Fruit fly (Drosophila melanogaster): Measurements from ENCODE around the gene CD98hc.

Gene CD98hc

DNA sequence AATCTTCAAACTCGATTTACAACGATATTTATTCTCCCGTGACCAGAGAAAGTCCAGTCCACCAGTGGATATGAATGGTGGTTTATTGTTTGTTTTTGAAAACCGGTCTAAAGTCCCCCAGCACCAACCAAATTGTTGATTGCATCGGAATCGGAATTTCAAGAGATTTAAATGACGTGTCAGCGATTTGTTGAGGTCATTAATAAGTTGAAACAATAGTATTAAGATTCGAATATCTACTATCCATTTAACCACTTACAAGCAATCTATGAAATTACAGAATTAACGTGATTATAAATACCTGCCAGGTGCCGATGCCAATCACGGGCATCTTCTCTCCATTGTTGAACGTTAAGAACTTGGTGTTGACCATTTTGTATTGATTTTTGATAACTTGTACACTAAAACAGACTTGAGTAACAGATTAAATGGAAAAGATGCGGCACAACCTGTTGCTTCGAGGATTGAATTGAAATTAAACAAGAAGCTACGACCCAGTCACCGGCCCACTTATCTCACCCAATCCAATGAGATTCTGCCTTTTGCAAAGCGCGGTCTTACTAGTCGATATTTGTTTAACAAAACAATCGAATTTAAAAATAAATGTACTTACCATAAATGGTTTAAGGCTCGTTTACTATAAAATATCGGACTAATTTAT, 29.5 kb upstream of the CD98hc start, which contains the start of gene CG2767 (continued):
- TF ChIP-seq HLHmδ (GFP tag; optimal IDR thresholded peaks at IDR 0.05) (no peak), Fer3 (tag; optimal IDR thresholded peaks at IDR 0.05) (no peak), CG12659 (GFP tag; optimal IDR thresholded peaks at IDR 0.05) (peak; percentile 15), CG6254 (GFP tag; optimal IDR thresholded peaks at IDR 0.05) (peak; percentile 16), BEAF-32 (GFP tag; optimal IDR thresholded peaks at IDR 0.05) (peak; percentile 10), CG10209 (GFP tag; optimal IDR thresholded peaks at IDR 0.05) (no peak), CG10321 (GFP tag; IDR thresholded peaks at IDR 0.05) (no peak), dm (GFP tag; optimal IDR thresholded peaks at IDR 0.05) (no peak), slbo (GFP tag; IDR thresholded peaks at IDR 0.05) (no peak), CG8765 (GFP tag; IDR thresholded peaks at IDR 0.05) (no peak), MBD-R2 (GFP tag; IDR thresholded peaks at IDR 0.05) (peak; percentile 51; the same call in 1 of the 2 replicates), h (optimal IDR thresholded peaks at IDR 0.05) (no peak), CG13287 (GFP tag; IDR thresholded peaks at IDR 0.05; ENCODE audit: partially characterized antibody) (peak; percentile 34; the same call in 1 of the 2 replicates), Elba2 (GFP tag; optimal IDR thresholded peaks at IDR 0.05) (no peak), CG30403 (GFP tag; optimal IDR thresholded peaks at IDR 0.05) (no peak), CG10979 (tag; optimal IDR thresholded peaks at IDR 0.05) (no peak), CG13424 (tag; optimal IDR thresholded peaks at IDR 0.05) (no peak), CG1233 (GFP tag; optimal IDR thresholded peaks at IDR 0.05) (no peak), Hand (GFP tag; optimal IDR thresholded peaks at IDR 0.05) (no peak), nau (GFP tag; optimal IDR thresholded peaks at IDR 0.05) (no peak), mam (GFP tag; optimal IDR thresholded peaks at IDR 0.05) (no peak), hb (GFP tag; IDR thresholded peaks at IDR 0.05; ENCODE audit: partially characterized antibody) (no peak)

DNA sequence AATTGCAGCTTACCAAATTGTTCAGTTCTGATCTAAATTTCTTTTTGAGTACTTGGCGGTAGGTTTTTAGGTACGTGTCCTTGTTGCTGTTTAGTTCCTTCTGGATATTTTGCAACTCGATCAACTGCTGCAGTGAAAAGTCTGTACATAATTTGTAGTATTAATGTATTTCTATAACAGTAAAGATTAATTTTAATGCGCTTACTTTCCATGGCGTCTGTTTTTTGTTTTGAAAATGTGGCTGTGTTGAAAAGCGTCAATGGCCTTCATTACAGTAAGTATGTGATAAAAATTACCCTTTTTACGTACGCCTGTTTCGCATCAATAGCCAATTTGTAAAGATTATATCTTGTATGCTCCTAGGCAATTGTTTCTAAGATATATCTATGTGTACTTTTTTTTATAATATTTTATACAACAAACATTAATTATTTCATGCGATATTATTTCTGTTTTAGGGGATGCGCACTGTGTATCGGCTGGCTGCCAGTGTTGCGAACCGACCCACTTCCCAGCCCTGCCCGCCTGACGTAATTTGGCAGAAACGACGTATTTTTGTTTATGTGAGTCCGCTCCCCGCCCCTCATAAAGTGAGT, 22.9 kb upstream of the CD98hc start, which contains the start of the genes Kmn2 and CG2698:
TSS of gene Kmn2 (minus strand) at position 236 of the 596 bp plus-strand sequence.
TSS of gene CG2698 (plus strand) at position 489 of the 596 bp plus-strand sequence.
- TF ChIP-seq NK7.1 (GFP tag; optimal IDR thresholded peaks at IDR 0.05) (peak; percentile 61), CG8281 (tag; optimal IDR thresholded peaks at IDR 0.05) (peak; percentile 83), CG8359 (GFP tag; optimal IDR thresholded peaks at IDR 0.05; ENCODE audit: borderline replicate concordance) (peak; percentile 67), CG11723 (GFP tag; optimal IDR thresholded peaks at IDR 0.05) (peak; percentile 86), nmo (GFP tag; optimal IDR thresholded peaks at IDR 0.05) (peak; percentile 97), caup (GFP tag; optimal IDR thresholded peaks at IDR 0.05; ENCODE audit: severe bottlenecking) (peak; percentile 96), twi (tag; optimal IDR thresholded peaks at IDR 0.05) (peak; percentile 89), Blimp-1 (GFP tag; optimal IDR thresholded peaks at IDR 0.05) (peak; percentile 92), ci (GFP tag; IDR thresholded peaks at IDR 0.05) (peak; percentile 98), Mad (GFP tag; optimal IDR thresholded peaks at IDR 0.05) (peak; percentile 90), Dref (GFP tag; IDR thresholded peaks at IDR 0.05) (peak; percentile 44), CG33557 (GFP tag; optimal IDR thresholded peaks at IDR 0.05) (peak; percentile 91), bcd (GFP tag; optimal IDR thresholded peaks at IDR 0.05) (peak; percentile 96), scrt (GFP tag; optimal IDR thresholded peaks at IDR 0.05) (peak; percentile 88), dmrt11E (tag; optimal IDR thresholded peaks at IDR 0.05) (peak; percentile 94), Atf-2 (GFP tag; optimal IDR thresholded peaks at IDR 0.05) (peak; percentile 63), CG4424 (GFP tag; optimal IDR thresholded peaks at IDR 0.05) (peak; percentile 97), Tbp (GFP tag; optimal IDR thresholded peaks at IDR 0.05) (no peak), org-1 (GFP tag; optimal IDR thresholded peaks at IDR 0.05) (peak; percentile 89), br (optimal IDR thresholded peaks at IDR 0.05) (no peak), gsb (GFP tag; IDR thresholded peaks at IDR 0.05) (peak; percentile 93), CG2712 (tag; optimal IDR thresholded peaks at IDR 0.05) (peak; percentile 95), pb (GFP tag; optimal IDR thresholded peaks at IDR 0.05) (peak; percentile 61), zfh1 (GFP tag; IDR thresholded peaks at IDR 0.05) (peak; percentile 98), ind (GFP tag; optimal IDR thresholded peaks at IDR 0.05) (peak; percentile 97), CG8924 (tag; optimal IDR thresholded peaks at IDR 0.05) (peak; percentile 95), CG18764 (GFP tag; optimal IDR thresholded peaks at IDR 0.05) (peak; percentile 94), Aef1 (GFP tag; IDR thresholded peaks at IDR 0.05) (peak; percentile 99)
